Fruit fly (Drosophila melanogaster) whole organism, embryonic: ENCODE data around the gene CG43350.

ENCODE experiments used
- CG14014 ChIP-seq: fragments of 200-800 bp; sonication (Bioruptor generic); IDR thresholded peaks from 2 replicates; pipeline ENCODE4 v1.3.6; 2022; ENCODE audit warnings: missing biosample characterization, missing genetic modification characterization
- CG18619 ChIP-seq: fragments of 200-800 bp; sonication (Bioruptor generic); optimal IDR thresholded peaks from 3 replicates; lab custom pipeline; 2017; ENCODE audit warnings: missing biosample characterization, mild to moderate bottlenecking, missing genetic modification characterization
- CG4617 ChIP-seq: fragments of 200-800 bp; sonication (Bioruptor generic); optimal IDR thresholded peaks from 3 replicates; lab custom pipeline; 2016; ENCODE audit warnings: missing biosample characterization, missing genetic modification characterization, borderline replicate concordance
- Ssrp ChIP-seq: fragments of 200-800 bp; sonication (Bioruptor generic); optimal IDR thresholded peaks from 2 replicates; lab custom pipeline; 2018; ENCODE audit warnings: missing biosample characterization, mild to moderate bottlenecking, missing genetic modification characterization, moderate library complexity

DNA sequence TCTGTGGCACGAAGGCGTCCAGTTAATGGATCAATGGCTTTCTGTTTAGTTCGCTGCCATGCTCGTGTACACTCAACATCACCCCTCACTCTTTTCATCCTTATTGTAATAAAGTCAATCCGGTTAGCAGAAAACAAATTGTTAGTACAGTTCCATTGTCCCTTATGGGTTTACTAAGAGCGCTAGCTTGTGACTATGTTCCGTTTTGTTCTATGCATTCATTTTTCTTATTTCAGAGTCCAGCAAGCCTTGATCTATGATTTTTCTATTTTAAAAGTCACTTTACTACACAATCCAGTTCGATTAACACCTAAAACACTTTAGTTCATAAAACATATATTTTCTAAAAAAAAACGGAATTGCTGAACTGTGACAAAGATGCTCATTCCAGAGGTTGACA, 824 bp downstream of the CG43350 start, which contains the start of gene CG13110:
- TF ChIP-seq CG4617 (GFP tag; lab: Kevin White, UChicago): no peak
- no peak for TF ChIP-seq CG14014 (GFP tag; lab: Robert Waterston, UW)
- no peak for TF ChIP-seq CG18619 (GFP tag; lab: Kevin White, UChicago)
- TF ChIP-seq Ssrp (tag; lab: Kevin White, UChicago): no peak
